Fruit fly (Drosophila melanogaster): Measurements from ENCODE around the gene Epg5.

Gene Epg5

dm6 chr3R:18738086-18738485, 20.6 kb downstream of the Epg5 start:
- no peak for TF ChIP-seq Hnf4 (GFP tag; optimal IDR thresholded peaks at IDR 0.05)

dm6 chr3R:18733580-18733979, 25.1 kb downstream of the Epg5 start:
- no peak for TF ChIP-seq Hr78 (GFP tag; optimal IDR thresholded peaks at IDR 0.05)
- TF ChIP-seq fru (GFP tag; optimal IDR thresholded peaks at IDR 0.05): no peak
- TF ChIP-seq OdsH (GFP tag; optimal IDR thresholded peaks at IDR 0.05): no peak
- no peak for TF ChIP-seq Dfd (GFP tag; optimal IDR thresholded peaks at IDR 0.05)
- no peak for TF ChIP-seq sv (GFP tag; optimal IDR thresholded peaks at IDR 0.05)
- TF ChIP-seq Vsx2 (GFP tag; optimal IDR thresholded peaks at IDR 0.05; ENCODE audit: partially characterized antibody): no peak
- no peak for TF ChIP-seq N (GFP tag; optimal IDR thresholded peaks at IDR 0.05)
- no peak for TF ChIP-seq pan (optimal IDR thresholded peaks at IDR 0.05)
- no peak for TF ChIP-seq tai (GFP tag; optimal IDR thresholded peaks at IDR 0.05)
- TF ChIP-seq dmrt93B (GFP tag; optimal IDR thresholded peaks at IDR 0.05): no peak
- no peak for TF ChIP-seq Jra (GFP tag; optimal IDR thresholded peaks at IDR 0.05)
- TF ChIP-seq CrebA (GFP tag; optimal IDR thresholded peaks at IDR 0.05; ENCODE audit: borderline replicate concordance): no peak
- no peak for TF ChIP-seq Dif (GFP tag; optimal IDR thresholded peaks at IDR 0.05; ENCODE audit: partially characterized antibody)
- no peak for TF ChIP-seq Rel (GFP tag; optimal IDR thresholded peaks at IDR 0.05)
- no peak for TF ChIP-seq Rel (tag; optimal IDR thresholded peaks at IDR 0.05)

dm6 chr3R:18732381-18732780, 26.3 kb downstream of the Epg5 start, which contains the start of gene CG14302:
CG14302 (plus strand) TSS chr3R:18732681.
- no peak for TF ChIP-seq h (GFP tag; optimal IDR thresholded peaks at IDR 0.05)
- no peak for TF ChIP-seq dsf (GFP tag; optimal IDR thresholded peaks at IDR 0.05; ENCODE audit: borderline replicate concordance)
- TF ChIP-seq OdsH (GFP tag; optimal IDR thresholded peaks at IDR 0.05): no peak
- no peak for TF ChIP-seq psq (GFP tag; optimal IDR thresholded peaks at IDR 0.05)
- TF ChIP-seq lola (GFP tag; optimal IDR thresholded peaks at IDR 0.05): no peak
- TF ChIP-seq N (GFP tag; optimal IDR thresholded peaks at IDR 0.05): no peak
- no peak for TF ChIP-seq Dfd (GFP tag; optimal IDR thresholded peaks at IDR 0.05)
- TF ChIP-seq sv (GFP tag; optimal IDR thresholded peaks at IDR 0.05): no peak
- TF ChIP-seq foxo (GFP tag; optimal IDR thresholded peaks at IDR 0.05): no peak

dm6 chr3R:18731241-18731640, 27.4 kb downstream of the Epg5 start:
- TF ChIP-seq CrebA (GFP tag; optimal IDR thresholded peaks at IDR 0.05; ENCODE audit: borderline replicate concordance) (no peak), dmrt93B (GFP tag; optimal IDR thresholded peaks at IDR 0.05) (no peak), sv (GFP tag; optimal IDR thresholded peaks at IDR 0.05) (no peak), Myc (optimal IDR thresholded peaks at IDR 0.05) (peak; percentile 16), Vsx2 (GFP tag; optimal IDR thresholded peaks at IDR 0.05; ENCODE audit: partially characterized antibody) (no peak), tai (GFP tag; optimal IDR thresholded peaks at IDR 0.05) (no peak)

- TF ChIP-seq jim (GFP tag; optimal IDR thresholded peaks at IDR 0.05) (no peak), ey (GFP tag; optimal IDR thresholded peaks at IDR 0.05) (no peak), Jra (GFP tag; optimal IDR thresholded peaks at IDR 0.05) (no peak), Vsx2 (GFP tag; optimal IDR thresholded peaks at IDR 0.05; ENCODE audit: partially characterized antibody) (no peak), rgr (GFP tag; optimal IDR thresholded peaks at IDR 0.05) (no peak), dl (GFP tag; optimal IDR thresholded peaks at IDR 0.05; ENCODE audit: insufficient read depth in 1 of 2, partially characterized antibody in 2 of 2) (no peak), GATAd (GFP tag; optimal IDR thresholded peaks at IDR 0.05) (no peak), lola (GFP tag; optimal IDR thresholded peaks at IDR 0.05) (no peak), Dfd (GFP tag; optimal IDR thresholded peaks at IDR 0.05) (no peak), Rel (GFP tag; optimal IDR thresholded peaks at IDR 0.05) (no peak), Rel (tag; optimal IDR thresholded peaks at IDR 0.05) (no peak), N (GFP tag; optimal IDR thresholded peaks at IDR 0.05) (no peak), woc (GFP tag; optimal IDR thresholded peaks at IDR 0.05) (no peak), h (GFP tag; optimal IDR thresholded peaks at IDR 0.05) (no peak), sv (GFP tag; optimal IDR thresholded peaks at IDR 0.05) (no peak), CG32264 (GFP tag; optimal IDR thresholded peaks at IDR 0.05) (no peak), sage (GFP tag; optimal IDR thresholded peaks at IDR 0.05) (no peak), Hr78 (GFP tag; optimal IDR thresholded peaks at IDR 0.05) (no peak)
These were observed 30.3 kb downstream of the Epg5 start, which contains the start of gene CG7715 for dm6 chr3R:18728368-18728767. CG7715 (minus strand) TSS chr3R:18728468.

- TF ChIP-seq GATAd (GFP tag; optimal IDR thresholded peaks at IDR 0.05) (no peak), dsf (GFP tag; optimal IDR thresholded peaks at IDR 0.05; ENCODE audit: borderline replicate concordance) (no peak), br (GFP tag; optimal IDR thresholded peaks at IDR 0.05) (no peak), Rel (GFP tag; optimal IDR thresholded peaks at IDR 0.05) (no peak), Rel (tag; optimal IDR thresholded peaks at IDR 0.05) (no peak), Abd-B (GFP tag; optimal IDR thresholded peaks at IDR 0.05) (no peak), Hr78 (GFP tag; optimal IDR thresholded peaks at IDR 0.05) (no peak), rgr (GFP tag; optimal IDR thresholded peaks at IDR 0.05) (no peak), h (GFP tag; optimal IDR thresholded peaks at IDR 0.05) (no peak), Mio (GFP tag; optimal IDR thresholded peaks at IDR 0.05) (no peak), Dif (GFP tag; optimal IDR thresholded peaks at IDR 0.05; ENCODE audit: partially characterized antibody) (no peak), ey (GFP tag; optimal IDR thresholded peaks at IDR 0.05) (no peak), brk (GFP tag; optimal IDR thresholded peaks at IDR 0.05) (no peak)
These were observed 32.3 kb downstream of the Epg5 start, which contains the start of gene CG7714 for dm6 chr3R:18726334-18726733. CG7714 (minus strand) TSS chr3R:18726434.

Data from whole organism, wandering third instar larva.